Fruit fly (Drosophila melanogaster): ENCODE results near the gene Patsas.

dm6 chr2L:12110810-12111209 lies 7.7 kb upstream of the Patsas start, which contains the start of gene Phae2:
- TF ChIP-seq Rel (GFP tag; optimal IDR thresholded peaks at IDR 0.05) (no peak), Rel (tag; optimal IDR thresholded peaks at IDR 0.05) (no peak), CrebA (GFP tag; optimal IDR thresholded peaks at IDR 0.05; ENCODE audit: borderline replicate concordance) (no peak), Hr78 (GFP tag; optimal IDR thresholded peaks at IDR 0.05) (no peak)

Measured in whole organism, wandering third instar larva.